Worm (Caenorhabditis elegans): ENCODE data around the gene lyst-1.

lyst-1 gene

DNA sequence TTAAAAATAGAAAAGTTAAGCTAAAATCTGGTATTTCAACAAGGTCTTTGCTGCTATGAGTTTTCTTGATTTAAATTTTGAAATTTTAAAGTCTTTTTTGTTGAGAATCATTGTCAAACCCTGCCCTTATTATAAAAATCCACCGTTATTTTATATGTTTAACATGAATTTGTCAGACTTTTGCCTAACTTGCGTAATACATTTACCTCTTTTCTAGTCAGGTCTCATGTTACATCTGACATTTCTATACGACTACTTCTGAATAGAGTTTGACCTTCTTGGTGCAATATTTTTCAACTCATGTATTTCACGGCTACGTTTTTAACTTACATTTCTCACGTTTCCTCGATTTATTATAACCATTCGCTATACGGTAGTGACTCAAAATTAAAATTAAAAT lies 26.9 kb downstream of the lyst-1 start, which contains the start of gene lgc-15:
lgc-15 (plus strand) TSS at position 301 of the 400 bp plus-strand sequence.
- no peak for TF ChIP-seq ces-1 (GFP tag; optimal IDR thresholded peaks at IDR 0.05)
- TF ChIP-seq lin-13 (tag; optimal IDR thresholded peaks at IDR 0.05): no peak
- no peak for TF ChIP-seq tbx-8 (GFP tag; optimal IDR thresholded peaks at IDR 0.05)
- TF ChIP-seq mab-5 (tag; optimal IDR thresholded peaks at IDR 0.05): no peak
- no peak for TF ChIP-seq ceh-43 (GFP tag; optimal IDR thresholded peaks at IDR 0.05)
- TF ChIP-seq M03D4.4 (tag; optimal IDR thresholded peaks at IDR 0.05): no peak
- TF ChIP-seq blmp-1 (tag; optimal IDR thresholded peaks at IDR 0.05): no peak
- no peak for TF ChIP-seq lin-32 (GFP tag; optimal IDR thresholded peaks at IDR 0.05)
- TF ChIP-seq bed-3 (GFP tag; optimal IDR thresholded peaks at IDR 0.05): no peak

DNA sequence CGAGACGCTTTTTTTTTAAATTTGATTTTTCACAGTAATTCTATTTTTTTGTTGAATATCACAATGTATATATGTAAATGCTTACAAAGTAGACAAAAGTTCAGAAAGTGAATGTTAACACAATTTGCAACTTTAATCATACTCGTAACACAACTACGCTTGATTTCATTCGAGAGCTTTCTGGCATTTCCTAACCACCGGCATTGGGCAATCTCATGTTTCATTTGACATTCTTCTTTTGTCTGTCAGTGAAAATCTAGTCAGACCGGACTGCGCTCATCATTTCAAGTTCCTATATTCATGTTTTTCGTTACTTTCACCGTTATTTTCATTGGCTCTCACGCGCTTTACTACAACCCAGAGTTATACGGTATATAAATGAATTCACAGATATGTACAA lies 29.7 kb downstream of the lyst-1 start, which contains the start of gene lgc-14:
lgc-14 (plus strand) TSS at position 301 of the 400 bp plus-strand sequence.
- TF ChIP-seq snpc-4 (tag; optimal IDR thresholded peaks at IDR 0.05): no peak
- no peak for TF ChIP-seq lin-32 (GFP tag; optimal IDR thresholded peaks at IDR 0.05)
- TF ChIP-seq mab-5 (tag; optimal IDR thresholded peaks at IDR 0.05): no peak
- TF ChIP-seq elt-1 (tag; optimal IDR thresholded peaks at IDR 0.05; ENCODE audit: borderline replicate concordance, insufficient read depth): no peak
- no peak for TF ChIP-seq lin-13 (tag; optimal IDR thresholded peaks at IDR 0.05)
- no peak for TF ChIP-seq sptf-1 (tag; optimal IDR thresholded peaks at IDR 0.05)
- no peak for TF ChIP-seq blmp-1 (tag; optimal IDR thresholded peaks at IDR 0.05)
- TF ChIP-seq ceh-43 (GFP tag; optimal IDR thresholded peaks at IDR 0.05): no peak
- TF ChIP-seq sem-2 (GFP tag; optimal IDR thresholded peaks at IDR 0.05): no peak

DNA sequence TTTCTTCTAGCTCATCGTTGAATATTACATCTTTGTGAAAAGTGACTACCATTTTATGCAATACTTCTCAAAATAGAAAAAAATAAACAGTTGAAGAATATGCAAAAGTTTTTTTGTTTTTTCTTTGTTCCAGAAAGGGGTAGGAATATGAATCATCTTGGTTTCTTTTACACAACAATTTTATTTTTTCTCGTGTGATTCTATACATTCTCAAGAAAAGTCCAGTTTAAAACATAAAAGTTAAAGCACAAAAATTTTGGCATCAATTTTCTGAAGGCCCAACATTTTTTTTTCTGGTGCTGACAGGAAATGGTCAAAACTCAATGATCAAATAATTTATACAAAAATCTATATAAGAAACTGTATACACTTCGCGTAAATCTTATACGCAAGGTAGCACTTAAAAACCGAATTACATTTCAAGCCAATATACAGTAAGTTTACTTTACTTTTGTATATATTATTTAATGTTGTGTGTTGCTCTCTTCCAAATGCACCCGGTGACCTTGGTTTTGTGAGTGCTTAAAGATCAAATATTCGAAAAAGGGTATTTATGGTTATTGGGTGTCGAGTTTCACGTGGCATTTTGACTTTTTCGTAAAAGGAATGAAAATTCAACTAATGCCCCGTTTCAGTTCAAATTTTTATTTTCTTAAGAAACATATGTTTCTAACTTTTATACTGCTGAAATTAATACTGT lies 32.3 kb downstream of the lyst-1 start, which contains the start of the genes W03G11.2 and lgc-13:
W03G11.2 (minus strand) TSS at position 101 of the 700 bp plus-strand sequence.
lgc-13 (plus strand) TSS at position 650 of the 700 bp plus-strand sequence.
- no peak for TF ChIP-seq nhr-12 (tag; optimal IDR thresholded peaks at IDR 0.05)
- no peak for TF ChIP-seq tbx-8 (GFP tag; optimal IDR thresholded peaks at IDR 0.05)
- no peak for TF ChIP-seq nhr-28 (tag; optimal IDR thresholded peaks at IDR 0.05)
- no peak for TF ChIP-seq elt-3 (tag; optimal IDR thresholded peaks at IDR 0.05)
- no peak for TF ChIP-seq ceh-39 (tag; optimal IDR thresholded peaks at IDR 0.05)
- TF ChIP-seq zip-8 (tag; optimal IDR thresholded peaks at IDR 0.05): no peak
- TF ChIP-seq M03D4.4 (tag; optimal IDR thresholded peaks at IDR 0.05): no peak
- TF ChIP-seq ceh-43 (GFP tag; optimal IDR thresholded peaks at IDR 0.05): no peak

DNA sequence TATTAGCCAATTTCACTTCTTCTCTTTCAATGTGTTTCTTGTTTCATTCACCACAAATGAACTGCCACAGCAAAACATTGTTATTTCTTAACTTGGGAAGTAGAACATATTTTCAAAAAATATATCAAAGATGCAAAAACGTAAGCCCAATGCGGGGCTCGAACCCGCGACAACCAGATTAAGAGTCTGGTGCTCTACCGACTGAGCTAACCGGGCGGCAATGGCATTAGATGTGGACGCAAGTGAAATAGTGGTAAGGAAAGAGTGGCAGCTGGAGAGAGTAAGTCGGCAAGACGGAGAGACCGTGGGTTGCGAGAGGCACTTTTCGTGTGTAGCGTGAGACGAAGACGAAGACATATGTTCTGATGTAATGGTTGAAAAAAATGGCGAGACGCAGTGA lies 34.9 kb downstream of the lyst-1 start:
- TF ChIP-seq mls-2 (tag; optimal IDR thresholded peaks at IDR 0.05): no peak
- peak; percentile 3 for TF ChIP-seq elt-3 (tag; optimal IDR thresholded peaks at IDR 0.05)
- peak; percentile 96 for TF ChIP-seq lin-32 (GFP tag; optimal IDR thresholded peaks at IDR 0.05)
- peak; percentile 60 for TF ChIP-seq nhr-237 (tag; optimal IDR thresholded peaks at IDR 0.05)
- peak; percentile 77 for TF ChIP-seq nhr-76 (tag; optimal IDR thresholded peaks at IDR 0.05)
- TF ChIP-seq nhr-12 (tag; optimal IDR thresholded peaks at IDR 0.05): peak; percentile 70
- peak; percentile 92 for TF ChIP-seq bed-3 (GFP tag; optimal IDR thresholded peaks at IDR 0.05)
- no peak for TF ChIP-seq nhr-2 (tag; optimal IDR thresholded peaks at IDR 0.05)
- peak; percentile 46 for TF ChIP-seq unc-39 (tag; optimal IDR thresholded peaks at IDR 0.05)
- TF ChIP-seq ham-2 (GFP tag; optimal IDR thresholded peaks at IDR 0.05): peak; percentile 97
- no peak for TF ChIP-seq blmp-1 (tag; optimal IDR thresholded peaks at IDR 0.05)
- peak; percentile 75 for TF ChIP-seq nhr-28 (tag; optimal IDR thresholded peaks at IDR 0.05)
- peak; percentile 42 for TF ChIP-seq lin-13 (tag; optimal IDR thresholded peaks at IDR 0.05)
- TF ChIP-seq unc-62 (GFP tag; optimal IDR thresholded peaks at IDR 0.05): peak; percentile 71
- TF ChIP-seq ceh-43 (GFP tag; optimal IDR thresholded peaks at IDR 0.05): peak; percentile 94
- peak; percentile 81 for TF ChIP-seq mep-1 (tag; optimal IDR thresholded peaks at IDR 0.05)
- peak; percentile 98 for TF ChIP-seq sptf-1 (tag; optimal IDR thresholded peaks at IDR 0.05)
- peak; percentile 62 for TF ChIP-seq hlh-1 (tag; optimal IDR thresholded peaks at IDR 0.05)
- TF ChIP-seq elt-1 (tag; optimal IDR thresholded peaks at IDR 0.05; ENCODE audit: borderline replicate concordance, insufficient read depth): no peak
- TF ChIP-seq unc-120 (tag; optimal IDR thresholded peaks at IDR 0.05; ENCODE audit: poor library complexity, severe bottlenecking): peak; percentile 98
- TF ChIP-seq ztf-11 (tag; optimal IDR thresholded peaks at IDR 0.05): peak; percentile 83
- peak; percentile 96 for TF ChIP-seq M03D4.4 (tag; optimal IDR thresholded peaks at IDR 0.05)
- TF ChIP-seq ces-1 (GFP tag; optimal IDR thresholded peaks at IDR 0.05): peak; percentile 94
- no peak for TF ChIP-seq zip-8 (tag; optimal IDR thresholded peaks at IDR 0.05)
- no peak for TF ChIP-seq snpc-4 (tag; optimal IDR thresholded peaks at IDR 0.05)
- peak; percentile 98 for TF ChIP-seq drap-1 (GFP tag; optimal IDR thresholded peaks at IDR 0.05)
- TF ChIP-seq tbx-8 (GFP tag; optimal IDR thresholded peaks at IDR 0.05): peak; percentile 93
- TF ChIP-seq cnd-1 (tag; optimal IDR thresholded peaks at IDR 0.05): peak; percentile 98
- peak; percentile 79 for TF ChIP-seq pha-4 (tag; optimal IDR thresholded peaks at IDR 0.05)
- peak; percentile 31 for TF ChIP-seq lsy-2 (tag; optimal IDR thresholded peaks at IDR 0.05)
- no peak for TF ChIP-seq mab-5 (tag; optimal IDR thresholded peaks at IDR 0.05)
- TF ChIP-seq ceh-83 (GFP tag; optimal IDR thresholded peaks at IDR 0.05): peak; percentile 98
- TF ChIP-seq sem-2 (GFP tag; optimal IDR thresholded peaks at IDR 0.05): peak; percentile 95
- no peak for TF ChIP-seq ceh-39 (tag; optimal IDR thresholded peaks at IDR 0.05)
- TF ChIP-seq flh-1 (GFP tag; optimal IDR thresholded peaks at IDR 0.05): peak; percentile 91

All from whole organism, mixed stage, embryonic.